Fruit fly (Drosophila melanogaster) whole organism: ENCODE measurements around the gene S-Lap3.

ENCODE experiments used
- EcR ChIP-seq, 2 experiments: fragments of >200 bp; optimal IDR thresholded peaks; 2 replicates each; lab custom pipeline; 2017; ENCODE audit warnings: missing biosample characterization in 2 of 2, missing genetic modification characterization in 2 of 2, missing genetic modification reagents in 2 of 2
- pan ChIP-seq: fragments of >200 bp; optimal IDR thresholded peaks from 2 replicates; lab custom pipeline; 2017
- psq ChIP-seq: fragments of >200 bp; optimal IDR thresholded peaks from 2 replicates; lab custom pipeline; 2017

DNA sequence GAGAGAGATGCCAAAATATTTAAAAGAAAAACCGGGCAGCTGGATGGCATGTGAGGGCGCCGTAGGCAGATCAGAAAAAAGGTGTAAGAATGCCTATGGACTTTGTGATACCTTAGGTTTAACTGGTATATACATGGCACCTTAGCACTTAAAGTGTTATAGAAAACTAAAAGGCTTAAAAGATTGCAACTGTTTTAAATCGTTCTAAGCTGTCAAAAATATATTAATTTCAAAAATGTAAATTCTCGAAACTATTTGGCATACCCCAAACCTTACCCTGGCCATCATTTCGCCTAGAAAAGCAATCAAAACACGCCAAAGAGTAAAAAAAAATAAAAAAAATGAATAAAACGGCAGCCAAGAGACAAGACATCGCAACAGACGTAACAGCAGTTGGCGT, 18.0 kb upstream of the S-Lap3 start:
- TF ChIP-seq pan (no peak), EcR (GFP tag; optimal IDR thresholded peaks at IDR 0.05; lab: Kevin White, UChicago) (no peak), psq (lab: Kevin White, UChicago) (no peak)
